Worm (Caenorhabditis elegans) whole organism, L4 larva: ENCODE measurements around the gene twk-13.
A peak's percentile ranks its signal among the peaks of the same experiment; 100 is the strongest.

Experiments used
- nhr-237 ChIP-seq: sonication (generic microtip); optimal IDR thresholded peaks from 2 replicates; lab custom pipeline; 2017; ENCODE audit warnings: missing biosample characterization, missing genetic modification characterization
- sdz-12 ChIP-seq: fragments of 200-800 bp; sonication (Bioruptor generic); optimal IDR thresholded peaks from 2 replicates; lab custom pipeline; 2018; ENCODE audit warnings: mild to moderate bottlenecking, missing genetic modification characterization, missing compliant biosample characterization

ce11 chrV:12320274-12320839, 17.4 kb downstream of the twk-13 start:
- no peak for TF ChIP-seq nhr-237 (tag; lab: Kevin White, UChicago)
- peak; percentile 10 for TF ChIP-seq sdz-12
